Worm (Caenorhabditis elegans) whole organism, L4 larva: ENCODE data around the gene B0244.4.
"Not testable (repeated sequence)": the region's sequence is repeated elsewhere in the genome, so short reads cannot be mapped to it uniquely, and the experiment has no call there.

Experiments used
- ceh-28 ChIP-seq: fragments of 150-350 bp; optimal IDR thresholded peaks from 2 replicates; lab custom pipeline; 2014; ENCODE audit warnings: missing biosample characterization, missing genetic modification reagents, missing genetic modification characterization
- ceh-44 ChIP-seq: fragments of 200-800 bp; sonication (Bioruptor generic); IDR thresholded peaks from 2 replicates; pipeline ENCODE4 v1.3.6; 2022; ENCODE audit warnings: missing genetic modification reagents, missing genetic modification characterization, missing compliant biosample characterization
- ceh-82 ChIP-seq: sonication (generic microtip); optimal IDR thresholded peaks from 2 replicates; lab custom pipeline; 2017; ENCODE audit warnings: missing biosample characterization, missing genetic modification characterization
- lsy-2 ChIP-seq, 2 experiments: fragments of 150-350 bp in 1 of 2; sonication (generic microtip) in 1 of 2; optimal IDR thresholded peaks; 2 replicates each; lab custom pipeline; 2014 to 2017; ENCODE audit warnings: missing biosample characterization in 2 of 2, missing genetic modification characterization in 2 of 2
- mdl-1 ChIP-seq, 2 experiments: fragments of 150-350 bp in 1 of 2; sonication (generic microtip) in 1 of 2; optimal IDR thresholded peaks; 2 replicates each; lab custom pipeline; 2014 to 2017; ENCODE audit warnings: missing biosample characterization in 2 of 2, missing genetic modification characterization in 2 of 2
- nhr-77 ChIP-seq: fragments of 150-350 bp; optimal IDR thresholded peaks from 2 replicates; lab custom pipeline; 2014; ENCODE audit warnings: missing biosample characterization, missing genetic modification characterization
- snpc-4 ChIP-seq: fragments of 150-350 bp; optimal IDR thresholded peaks from 2 replicates; lab custom pipeline; 2014; ENCODE audit warnings: missing biosample characterization, missing genetic modification characterization
- unc-62 ChIP-seq, 3 experiments: fragments of 150-350 bp in 1 of 3; sonication (generic microtip); optimal IDR thresholded peaks in 2 of 3; peaks in 1 of 3; 1 replicate in 1 of 3; 2 replicates in 2 of 3; lab custom pipeline; 2014 to 2017; ENCODE audit warnings: missing biosample characterization in 3 of 3, missing genetic modification characterization in 3 of 3, missing genetic modification reagents in 3 of 3, missing genotype in 1 of 3

- TF ChIP-seq mdl-1 (tag; optimal IDR thresholded peaks at IDR 0.05; lab: Kevin White, UChicago); ceh-82 (tag; lab: Kevin White, UChicago); unc-62 (GFP tag; optimal IDR thresholded peaks at IDR 0.05 in 1 of 2; lab: Kevin White, UChicago); unc-62 (tag; optimal IDR thresholded peaks at IDR 0.05; lab: Kevin White, UChicago); lsy-2 (tag; optimal IDR thresholded peaks at IDR 0.05; lab: Kevin White, UChicago); nhr-77; snpc-4 (tag; lab: Kevin White, UChicago); ceh-28 (tag; lab: Kevin White, UChicago): not testable (repeated sequence)
- 0 out of 2 replicates have a peak, but pooled peaks have one; percentile 36 for TF ChIP-seq ceh-44 (GFP tag; lab: Robert Waterston, UW)
These were observed 36.6 kb downstream of the B0244.4 start for ce11 chrIII:5783803-5784406.
